Fruit fly (Drosophila melanogaster): Measurements from ENCODE around the gene mRpL14.

Gene mRpL14

DNA sequence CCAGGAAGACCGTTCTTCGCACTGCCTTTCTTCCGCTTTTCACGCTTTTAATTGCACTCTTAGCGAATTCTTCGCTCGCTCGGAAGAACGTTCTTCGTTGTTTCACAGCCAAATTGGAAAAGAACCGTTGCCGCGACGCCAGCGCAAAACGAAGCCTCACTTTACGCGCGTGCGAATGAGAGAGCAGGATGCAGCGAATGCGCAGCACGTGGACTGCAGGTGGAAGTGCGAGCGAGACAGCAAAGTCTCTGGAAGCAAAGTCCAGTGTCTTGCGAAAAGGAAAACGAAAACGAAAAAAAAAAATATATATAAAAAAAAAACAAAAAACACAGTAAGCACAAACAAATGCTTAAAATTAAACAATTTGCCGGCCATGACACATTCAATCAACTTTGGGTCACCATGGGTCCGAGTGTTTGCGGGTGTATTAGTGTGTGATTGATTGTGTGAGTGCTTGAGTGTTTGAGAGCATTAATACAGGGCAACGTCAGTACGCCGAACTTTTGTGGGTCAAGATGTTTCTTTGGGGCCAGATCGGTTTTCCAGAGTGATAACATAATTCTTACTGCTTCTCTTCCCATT is 9.8 kb downstream of the mRpL14 start, which contains the start of gene Ilp6 (continued):
- TF ChIP-seq acj6 (GFP tag; optimal IDR thresholded peaks at IDR 0.05) (no peak), CG7368 (GFP tag; optimal IDR thresholded peaks at IDR 0.05) (peak; percentile 55), dsx (GFP tag; optimal IDR thresholded peaks at IDR 0.05; ENCODE audit: poor library complexity, severe bottlenecking) (peak; percentile 17), Eip75B (GFP tag; optimal IDR thresholded peaks at IDR 0.05) (peak; percentile 7), Hr4 (GFP tag; optimal IDR thresholded peaks at IDR 0.05) (no peak), CG32006 (GFP tag; optimal IDR thresholded peaks at IDR 0.05) (peak; percentile 19), Sox15 (GFP tag; optimal IDR thresholded peaks at IDR 0.05) (no peak), Eip78C (GFP tag) (peak; percentile 84), CG11294 (GFP tag; IDR thresholded peaks at IDR 0.05) (no peak), dac (GFP tag; optimal IDR thresholded peaks at IDR 0.05) (no peak), CG8119 (GFP tag; IDR thresholded peaks at IDR 0.05) (peak; percentile 32; the same call in 1 of the 3 replicates), Sox14 (GFP tag; optimal IDR thresholded peaks at IDR 0.05) (peak; percentile 40), Hr38 (GFP tag; optimal IDR thresholded peaks at IDR 0.05) (no peak), pdm3 (GFP tag; optimal IDR thresholded peaks at IDR 0.05) (peak; percentile 51), vri (GFP tag; optimal IDR thresholded peaks at IDR 0.05) (peak; percentile 32)

DNA sequence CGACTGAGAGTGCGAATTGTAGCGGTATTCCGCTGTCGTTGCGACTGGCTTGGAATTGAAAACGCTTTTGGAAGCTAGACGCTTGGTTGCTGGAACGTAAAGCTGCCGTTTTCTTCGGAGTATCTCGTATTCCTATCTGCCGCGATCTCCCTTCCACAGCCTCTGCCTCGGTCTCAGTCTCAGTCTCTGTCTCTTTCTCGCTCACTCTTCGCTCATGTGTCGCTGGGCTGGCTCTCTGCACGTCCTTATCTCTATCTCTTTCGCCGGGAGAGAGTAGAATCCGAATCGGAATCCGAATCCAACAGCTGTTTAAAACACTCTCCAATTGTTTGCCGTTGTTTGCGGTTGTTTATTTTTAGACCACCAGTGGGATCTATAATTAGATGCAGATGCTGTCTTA is 10.4 kb downstream of the mRpL14 start:
- no peak for TF ChIP-seq vri (GFP tag; optimal IDR thresholded peaks at IDR 0.05)
- TF ChIP-seq CG4318 (GFP tag; optimal IDR thresholded peaks at IDR 0.05): no peak
- no peak for TF ChIP-seq CG8119 (GFP tag; IDR thresholded peaks at IDR 0.05)
- TF ChIP-seq Hr39 (GFP tag; optimal IDR thresholded peaks at IDR 0.05): no peak
- TF ChIP-seq topi (GFP tag; optimal IDR thresholded peaks at IDR 0.05): no peak
- no peak for TF ChIP-seq Ets96B (tag; optimal IDR thresholded peaks at IDR 0.05)
- no peak for TF ChIP-seq svp (GFP tag)
- TF ChIP-seq fkh (GFP tag; optimal IDR thresholded peaks at IDR 0.05): no peak
- TF ChIP-seq Eip75B (GFP tag; optimal IDR thresholded peaks at IDR 0.05): no peak
- no peak for TF ChIP-seq Eip78C (GFP tag)
- no peak for TF ChIP-seq acj6 (GFP tag; optimal IDR thresholded peaks at IDR 0.05)
- TF ChIP-seq cyc (GFP tag; optimal IDR thresholded peaks at IDR 0.05): no peak

DNA sequence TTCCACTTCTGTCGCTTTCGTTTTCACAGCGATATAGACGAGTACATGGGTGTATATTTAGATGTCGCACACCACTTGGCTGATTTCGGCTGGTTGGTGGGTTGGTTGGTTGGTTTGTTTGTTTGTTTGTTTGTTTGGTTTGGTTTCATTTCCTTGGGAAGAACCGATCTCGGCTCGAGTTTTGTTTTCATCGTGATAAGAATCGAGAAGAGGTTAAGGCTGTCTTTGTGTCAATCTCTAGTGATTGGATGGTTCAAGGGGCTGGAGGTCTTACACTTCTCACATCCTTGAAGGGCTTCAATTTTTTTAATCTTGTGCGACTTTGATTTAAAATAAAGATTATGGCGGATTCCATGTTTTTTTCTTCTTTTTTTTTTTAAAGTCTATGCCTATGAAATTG is 11.7 kb downstream of the mRpL14 start:
- TF ChIP-seq svp (GFP tag): peak; percentile 56
- TF ChIP-seq CG1621 (tag; optimal IDR thresholded peaks at IDR 0.05): no peak
- TF ChIP-seq fkh (GFP tag; optimal IDR thresholded peaks at IDR 0.05): peak; percentile 35

DNA sequence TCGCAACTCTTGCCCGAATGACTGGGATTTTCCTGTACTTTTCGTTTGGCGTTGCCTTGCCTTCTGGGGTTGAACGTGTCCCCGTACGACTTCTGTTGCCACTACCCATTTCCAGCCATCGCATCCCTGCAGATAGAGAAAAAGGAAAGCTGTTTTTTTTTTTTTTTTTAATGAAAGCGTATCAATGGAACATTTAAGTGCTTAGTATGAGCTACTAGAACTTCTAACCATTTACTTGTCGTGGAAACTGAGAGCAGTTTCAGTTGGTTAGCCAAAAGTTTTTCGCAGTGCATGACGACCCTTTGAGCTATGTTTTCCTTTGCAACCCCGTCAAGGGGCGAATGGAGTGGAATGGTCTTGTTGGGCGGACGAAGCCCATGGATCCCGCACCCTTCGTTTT is 15.1 kb downstream of the mRpL14 start:
- TF ChIP-seq Ets96B (tag; optimal IDR thresholded peaks at IDR 0.05): peak; percentile 55
- TF ChIP-seq CG10631 (GFP tag; optimal IDR thresholded peaks at IDR 0.05): peak; percentile 59
- peak; percentile 11 for TF ChIP-seq fkh (GFP tag; optimal IDR thresholded peaks at IDR 0.05)
- peak; percentile 73 for TF ChIP-seq CG31627 (GFP tag; optimal IDR thresholded peaks at IDR 0.05)
- peak; percentile 73 for TF ChIP-seq cyc (GFP tag; optimal IDR thresholded peaks at IDR 0.05)
- TF ChIP-seq CG3032 (tag; optimal IDR thresholded peaks at IDR 0.05): peak; percentile 51
- TF ChIP-seq Sox15 (GFP tag; optimal IDR thresholded peaks at IDR 0.05): peak; percentile 56
- TF ChIP-seq OdsH (GFP tag; optimal IDR thresholded peaks at IDR 0.05): peak; percentile 68
- peak; percentile 77 for TF ChIP-seq Sox102F (GFP tag; optimal IDR thresholded peaks at IDR 0.05)
- peak; percentile 91 for TF ChIP-seq svp (GFP tag)
- peak; percentile 73 for TF ChIP-seq Smox (GFP tag; optimal IDR thresholded peaks at IDR 0.05)
- TF ChIP-seq Blimp-1 (GFP tag; optimal IDR thresholded peaks at IDR 0.05): no peak
- TF ChIP-seq CG6792 (GFP tag; optimal IDR thresholded peaks at IDR 0.05): peak; percentile 80
- TF ChIP-seq eg (GFP tag; IDR thresholded peaks at IDR 0.05): no peak
- TF ChIP-seq Eip78C (GFP tag): peak; percentile 91
- no peak for TF ChIP-seq Hr4 (GFP tag; optimal IDR thresholded peaks at IDR 0.05)
- TF ChIP-seq net (GFP tag; optimal IDR thresholded peaks at IDR 0.05): peak; percentile 55
- TF ChIP-seq CG11294 (GFP tag; IDR thresholded peaks at IDR 0.05): no peak
- TF ChIP-seq pdm3 (GFP tag; optimal IDR thresholded peaks at IDR 0.05): peak; percentile 74
- TF ChIP-seq Sox14 (GFP tag; optimal IDR thresholded peaks at IDR 0.05): peak; percentile 67
- no peak for TF ChIP-seq CG6854 (GFP tag; optimal IDR thresholded peaks at IDR 0.05)
- peak; percentile 67 for TF ChIP-seq Eip75B (GFP tag; optimal IDR thresholded peaks at IDR 0.05)
- no peak for TF ChIP-seq CG8319 (GFP tag; optimal IDR thresholded peaks at IDR 0.05)
- no peak for TF ChIP-seq dac (GFP tag; optimal IDR thresholded peaks at IDR 0.05)
- TF ChIP-seq Lpt (GFP tag; optimal IDR thresholded peaks at IDR 0.05): no peak
- peak; percentile 59 for TF ChIP-seq CG10669 (GFP tag; optimal IDR thresholded peaks at IDR 0.05)
- no peak for TF ChIP-seq CG6276 (GFP tag; optimal IDR thresholded peaks at IDR 0.05)
- no peak for TF ChIP-seq CG15336 (GFP tag; IDR thresholded peaks at IDR 0.05)
- TF ChIP-seq Hr38 (GFP tag; optimal IDR thresholded peaks at IDR 0.05): no peak
- peak; percentile 76 for TF ChIP-seq lz (GFP tag; optimal IDR thresholded peaks at IDR 0.05)
- TF ChIP-seq CG1621 (tag; optimal IDR thresholded peaks at IDR 0.05): peak; percentile 4
- TF ChIP-seq CG6163 (GFP tag; IDR thresholded peaks at IDR 0.05): peak; percentile 59; the same call in 2 of the 3 replicates
- peak; percentile 43 for TF ChIP-seq CG11762 (GFP tag; optimal IDR thresholded peaks at IDR 0.05; ENCODE audit: insufficient read depth)
- TF ChIP-seq fd85E (GFP tag; optimal IDR thresholded peaks at IDR 0.05): no peak
- peak; percentile 25 for TF ChIP-seq CG32006 (GFP tag; optimal IDR thresholded peaks at IDR 0.05)
